Worm (Caenorhabditis elegans) whole organism, L4/young adult: ENCODE measurements around the gene hap-1.

Source experiments
- W03F9.2 ChIP-seq: fragments of 150-350 bp; optimal IDR thresholded peaks from 2 replicates; lab custom pipeline; 2014; ENCODE audit warnings: missing biosample characterization, missing genetic modification characterization
- dao-5 ChIP-seq: sonication (generic microtip); optimal IDR thresholded peaks from 2 replicates; lab custom pipeline; 2016; ENCODE audit warnings: missing genotype, missing genetic modification characterization, moderate library complexity, missing compliant biosample characterization
- him-1 ChIP-seq: sonication (generic microtip); optimal IDR thresholded peaks from 2 replicates; lab custom pipeline; 2016; ENCODE audit warnings: missing genotype, missing genetic modification reagents, missing genetic modification characterization, missing compliant biosample characterization

Gene hap-1

ce11 chrIII:5304044-5304443, 40.3 kb downstream of the hap-1 start:
- TF ChIP-seq him-1 (no peak), W03F9.2 (tag; lab: Kevin White, UChicago) (no peak), dao-5 (tag; lab: Kevin White, UChicago) (no peak)

- TF ChIP-seq him-1 (peak; percentile 53), W03F9.2 (tag; lab: Kevin White, UChicago) (peak; percentile 23), dao-5 (tag; lab: Kevin White, UChicago) (peak; percentile 66)
These were observed 42.0 kb downstream of the hap-1 start for ce11 chrIII:5305725-5306124.

- TF ChIP-seq him-1 (no peak), dao-5 (tag; lab: Kevin White, UChicago) (no peak), W03F9.2 (tag; lab: Kevin White, UChicago) (no peak)
These were observed 44.5 kb downstream of the hap-1 start, which contains the start of gene mog-3 for ce11 chrIII:5308278-5308677. TSS of gene mog-3 (plus strand) at chrIII:5308596.

ce11 chrIII:5310403-5310802, 46.7 kb downstream of the hap-1 start:
- no peak for TF ChIP-seq him-1
- TF ChIP-seq W03F9.2 (tag; lab: Kevin White, UChicago) = no peak
- no peak for TF ChIP-seq dao-5 (tag; lab: Kevin White, UChicago)

ce11 chrIII:5310940-5311339, 47.2 kb downstream of the hap-1 start, which contains the start of gene pqe-1:
TSS of gene pqe-1 (plus strand) at chrIII:5311240.
- TF ChIP-seq him-1 = no peak
